Worm (Caenorhabditis elegans) whole organism, young adult: ENCODE data around the gene F54H12.5.
A peak's percentile ranks its signal among the peaks of the same experiment; 100 is the strongest.

Experiments used
- C06A6.2 ChIP-seq: fragments of 200-800 bp; sonication (Bioruptor generic); conservative IDR thresholded peaks from 2 replicates; pipeline ENCODE4 v1.3.6; 2022; ENCODE audit warnings: missing genetic modification characterization, missing compliant biosample characterization
- F33H1.4 ChIP-seq: fragments of 200-800 bp; sonication (Bioruptor generic); IDR thresholded peaks from 2 replicates; pipeline ENCODE4 v1.3.6; 2022; ENCODE audit warnings: missing genetic modification reagents, missing genetic modification characterization, missing compliant biosample characterization
- F37B4.10 ChIP-seq: fragments of 200-800 bp; sonication (Bioruptor generic); IDR thresholded peaks from 2 replicates; pipeline ENCODE4 v1.3.6; 2022; ENCODE audit warnings: missing genetic modification characterization, missing compliant biosample characterization
- F52B5.7 ChIP-seq: sonication (generic microtip); optimal IDR thresholded peaks from 2 replicates; lab custom pipeline; 2016; ENCODE audit warnings: mild to moderate bottlenecking, missing genetic modification characterization, missing compliant biosample characterization
- F57C9.4 ChIP-seq: sonication (generic microtip); optimal IDR thresholded peaks from 2 replicates; lab custom pipeline; 2017; ENCODE audit warnings: mild to moderate bottlenecking, missing genetic modification characterization, missing compliant biosample characterization
- T07F8.4 ChIP-seq: sonication (generic microtip); optimal IDR thresholded peaks from 2 replicates; lab custom pipeline; 2016; ENCODE audit warnings: mild to moderate bottlenecking, missing genetic modification characterization, moderate library complexity, missing compliant biosample characterization
- Y56A3A.18 ChIP-seq: fragments of 200-800 bp; sonication (Bioruptor generic); IDR thresholded peaks from 2 replicates; pipeline ENCODE4 v1.3.6; 2022; ENCODE audit warnings: missing genetic modification reagents, missing genetic modification characterization, missing compliant biosample characterization
- Y95B8A.8 ChIP-seq: fragments of 200-800 bp; sonication (Bioruptor generic); IDR thresholded peaks from 2 replicates; pipeline ENCODE4 v1.3.6; 2022; ENCODE audit warnings: missing genetic modification reagents, missing genetic modification characterization, missing compliant biosample characterization
- ZK185.1 ChIP-seq: sonication (generic microtip); optimal IDR thresholded peaks from 2 replicates; lab custom pipeline; 2016; ENCODE audit warnings: mild to moderate bottlenecking, missing genetic modification characterization, missing compliant biosample characterization; ENCODE audit not compliant: poor library complexity, severe bottlenecking
- attf-5 ChIP-seq: fragments of 200-800 bp; sonication (Bioruptor generic); optimal IDR thresholded peaks from 2 replicates; lab custom pipeline; 2018; ENCODE audit warnings: mild to moderate bottlenecking, missing genetic modification characterization, missing compliant biosample characterization
- ccch-3 ChIP-seq: fragments of 200-800 bp; sonication (Bioruptor generic); optimal IDR thresholded peaks from 2 replicates; lab custom pipeline; 2018; ENCODE audit warnings: mild to moderate bottlenecking, missing genetic modification characterization, missing compliant biosample characterization
- cebp-1 ChIP-seq, 2 experiments: fragments of 200-800 bp in 1 of 2; sonication (Bioruptor generic) in 1 of 2; sonication (generic microtip) in 1 of 2; IDR thresholded peaks in 1 of 2; optimal IDR thresholded peaks in 1 of 2; 2 replicates each; pipeline versions ENCODE4 v1.3.6 to Lab custom; 2017 to 2022; ENCODE audit warnings: missing compliant biosample characterization in 2 of 2, missing genetic modification characterization in 2 of 2, mild to moderate bottlenecking in 1 of 2, missing genetic modification reagents in 1 of 2, moderate library complexity in 1 of 2
- chd-7 ChIP-seq: sonication (generic microtip); optimal IDR thresholded peaks from 2 replicates; lab custom pipeline; 2016; ENCODE audit warnings: mild to moderate bottlenecking, missing genetic modification characterization, moderate library complexity, missing compliant biosample characterization
- dpff-1 ChIP-seq: sonication (generic microtip); optimal IDR thresholded peaks from 2 replicates; lab custom pipeline; 2017; ENCODE audit warnings: mild to moderate bottlenecking, missing genetic modification characterization, missing compliant biosample characterization
- dpl-1 ChIP-seq: fragments of 150-350 bp; optimal IDR thresholded peaks from 2 replicates; lab custom pipeline; 2014; ENCODE audit warnings: missing biosample characterization, missing genetic modification reagents, missing genetic modification characterization
- egl-18 ChIP-seq: fragments of 200-800 bp; sonication (Bioruptor generic); IDR thresholded peaks from 2 replicates; pipeline ENCODE4 v1.3.6; 2022; ENCODE audit warnings: missing genetic modification reagents, missing genetic modification characterization, missing compliant biosample characterization
- egl-44 ChIP-seq: fragments of 200-800 bp; sonication (Bioruptor generic); IDR thresholded peaks from 2 replicates; pipeline ENCODE4 v1.3.6; 2022; ENCODE audit warnings: missing genetic modification reagents, missing genetic modification characterization, missing compliant biosample characterization
- egrh-3 ChIP-seq: fragments of 200-800 bp; sonication (Bioruptor generic); IDR thresholded peaks from 2 replicates; pipeline ENCODE4 v1.3.6; 2022; ENCODE audit warnings: missing genetic modification reagents, missing genetic modification characterization, missing compliant biosample characterization
- ets-4 ChIP-seq: fragments of 200-800 bp; sonication (Bioruptor generic); optimal IDR thresholded peaks from 2 replicates; lab custom pipeline; 2018; ENCODE audit warnings: mild to moderate bottlenecking, missing genetic modification characterization, missing compliant biosample characterization
- hlh-12 ChIP-seq: sonication (generic microtip); optimal IDR thresholded peaks from 2 replicates; lab custom pipeline; 2016; ENCODE audit warnings: missing genetic modification characterization, missing compliant biosample characterization
- hmg-1.2 ChIP-seq: fragments of 200-800 bp; sonication (Bioruptor generic); IDR thresholded peaks from 2 replicates; pipeline ENCODE4 v1.3.6; 2022; ENCODE audit warnings: missing genetic modification reagents, missing genetic modification characterization, missing compliant biosample characterization
- hmg-20 ChIP-seq: fragments of 200-800 bp; sonication (Bioruptor generic); IDR thresholded peaks from 2 replicates; pipeline ENCODE4 v1.3.6; 2022; ENCODE audit warnings: missing genetic modification reagents, missing genetic modification characterization, missing compliant biosample characterization
- lin-35 ChIP-seq, 3 experiments: fragments of 150-350 bp in 2 of 3; sonication (generic microtip) in 1 of 3; optimal IDR thresholded peaks; 2 replicates each; lab custom pipeline; 2014 to 2018; ENCODE audit warnings: missing biosample characterization in 3 of 3, missing genetic modification characterization in 3 of 3, missing genetic modification reagents in 3 of 3
- lin-54 ChIP-seq: fragments of 200-800 bp; sonication (Bioruptor generic); optimal IDR thresholded peaks from 2 replicates; lab custom pipeline; 2018; ENCODE audit warnings: mild to moderate bottlenecking, missing genetic modification characterization, missing compliant biosample characterization
- lir-1 ChIP-seq: fragments of 200-800 bp; sonication (Bioruptor generic); conservative IDR thresholded peaks from 2 replicates; pipeline ENCODE4 v1.3.6; 2022; ENCODE audit warnings: missing genetic modification reagents, missing genetic modification characterization, missing compliant biosample characterization
- lsl-1 ChIP-seq: fragments of 200-800 bp; sonication (Bioruptor generic); optimal IDR thresholded peaks from 2 replicates; lab custom pipeline; 2018; ENCODE audit warnings: mild to moderate bottlenecking, missing genetic modification characterization, moderate library complexity, missing compliant biosample characterization
- madf-6 ChIP-seq: fragments of 200-800 bp; sonication (Bioruptor generic); IDR thresholded peaks from 2 replicates; pipeline ENCODE4 v1.3.6; 2022; ENCODE audit warnings: missing genetic modification reagents, missing genetic modification characterization, missing compliant biosample characterization
- madf-8 ChIP-seq: fragments of 200-800 bp; sonication (Bioruptor generic); conservative IDR thresholded peaks from 2 replicates; pipeline ENCODE4 v1.3.6; 2022; ENCODE audit warnings: missing genetic modification reagents, missing genetic modification characterization, missing compliant biosample characterization
- mcd-1 ChIP-seq: fragments of 200-800 bp; sonication (Bioruptor generic); IDR thresholded peaks from 2 replicates; pipeline ENCODE4 v1.3.6; 2022; ENCODE audit warnings: missing genetic modification reagents, missing genetic modification characterization, missing compliant biosample characterization
- nfya-1 ChIP-seq: sonication (generic microtip); optimal IDR thresholded peaks from 2 replicates; lab custom pipeline; 2017; ENCODE audit warnings: antibody characterized with exemption, missing compliant biosample characterization, missing genetic modification characterization, borderline replicate concordance; ENCODE audit not compliant: insufficient read depth
- nfyb-1 ChIP-seq: fragments of 200-800 bp; sonication (Bioruptor generic); IDR thresholded peaks from 2 replicates; pipeline ENCODE4 v1.3.6; 2022; ENCODE audit warnings: missing genetic modification reagents, missing genetic modification characterization, missing compliant biosample characterization
- rcor-1 ChIP-seq: fragments of 200-800 bp; sonication (Bioruptor generic); IDR thresholded peaks from 2 replicates; pipeline ENCODE4 v1.3.6; 2022; ENCODE audit warnings: missing genetic modification reagents, missing genetic modification characterization, missing compliant biosample characterization
- rec-8 ChIP-seq, 2 experiments: sonication (generic microtip); optimal IDR thresholded peaks; 2 replicates each; lab custom pipeline; 2016; ENCODE audit warnings: mild to moderate bottlenecking in 2 of 2, missing genetic modification characterization in 2 of 2, missing genetic modification reagents in 2 of 2, missing genotype in 2 of 2, missing biosample characterization in 1 of 2, missing compliant biosample characterization in 1 of 2, moderate library complexity in 1 of 2
- snpc-1.3 ChIP-seq: sonication (generic microtip); optimal IDR thresholded peaks from 2 replicates; lab custom pipeline; 2017; ENCODE audit warnings: missing genetic modification characterization, mild to moderate bottlenecking, missing compliant biosample characterization, antibody characterized with exemption, moderate library complexity, missing genotype, missing genetic modification reagents; ENCODE audit not compliant: insufficient read depth
- snpc-3.4 ChIP-seq: sonication (generic microtip); optimal IDR thresholded peaks from 2 replicates; lab custom pipeline; 2017; ENCODE audit warnings: missing genetic modification characterization, mild to moderate bottlenecking, missing compliant biosample characterization, antibody characterized with exemption, moderate library complexity, missing genotype, missing genetic modification reagents
- tlf-1 ChIP-seq: fragments of 200-800 bp; sonication (Bioruptor generic); optimal IDR thresholded peaks from 2 replicates; lab custom pipeline; 2018; ENCODE audit warnings: mild to moderate bottlenecking, missing genetic modification characterization, missing compliant biosample characterization
- unc-130 ChIP-seq: sonication (generic microtip); optimal IDR thresholded peaks from 2 replicates; lab custom pipeline; 2016; ENCODE audit warnings: missing genetic modification reagents, missing genetic modification characterization, missing compliant biosample characterization
- unc-62 ChIP-seq: fragments of 150-350 bp; optimal IDR thresholded peaks from 2 replicates; lab custom pipeline; 2014; ENCODE audit warnings: missing biosample characterization, missing genetic modification reagents, missing genetic modification characterization
- xnd-1 ChIP-seq: sonication (generic microtip); optimal IDR thresholded peaks from 2 replicates; lab custom pipeline; 2016; ENCODE audit warnings: missing genotype, missing genetic modification reagents, missing genetic modification characterization, missing compliant biosample characterization
- ztf-18 ChIP-seq: sonication (generic microtip); optimal IDR thresholded peaks from 2 replicates; lab custom pipeline; 2016; ENCODE audit warnings: missing genotype, mild to moderate bottlenecking, missing genetic modification characterization, missing compliant biosample characterization
- ztf-25 ChIP-seq: fragments of 200-800 bp; sonication (Bioruptor generic); IDR thresholded peaks from 2 replicates; pipeline ENCODE4 v1.3.6; 2022; ENCODE audit warnings: missing genetic modification reagents, missing genetic modification characterization, missing compliant biosample characterization
- ztf-26 ChIP-seq: sonication (generic microtip); optimal IDR thresholded peaks from 2 replicates; lab custom pipeline; 2017; ENCODE audit warnings: missing genetic modification characterization, missing compliant biosample characterization
- ztf-3 ChIP-seq: fragments of 200-800 bp; sonication (Bioruptor generic); optimal IDR thresholded peaks from 2 replicates; lab custom pipeline; 2018; ENCODE audit warnings: mild to moderate bottlenecking, missing genetic modification characterization, missing compliant biosample characterization
- ztf-6 ChIP-seq: fragments of 200-800 bp; sonication (Bioruptor generic); IDR thresholded peaks from 2 replicates; pipeline ENCODE4 v1.3.6; 2022; ENCODE audit warnings: missing genetic modification reagents, missing genetic modification characterization, missing compliant biosample characterization

Gene F54H12.5

DNA sequence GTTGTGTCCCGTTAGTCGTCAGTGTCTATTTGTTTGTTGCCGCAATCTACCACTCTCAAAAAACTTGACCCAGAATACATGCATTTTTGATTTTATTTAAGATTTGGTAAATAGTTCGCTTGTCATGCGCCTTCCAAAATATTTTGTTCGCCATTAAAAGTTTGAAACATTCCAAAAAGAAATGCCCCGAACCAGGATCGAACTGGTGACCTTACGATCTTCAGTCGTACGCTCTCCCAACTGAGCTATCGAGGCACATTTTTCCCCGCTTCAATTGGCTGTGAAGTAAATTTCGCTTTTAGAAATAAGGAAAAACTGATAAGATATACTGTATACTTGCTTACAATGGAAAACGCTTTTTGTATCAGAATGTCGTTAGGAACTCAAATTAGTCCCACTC is 6.3 kb upstream of the F54H12.5 start (continued):
- TF ChIP-seq F37B4.10 (GFP tag; lab: Robert Waterston, UW) = no peak
- 0 out of 2 replicates have a peak, but pooled peaks have one; percentile 20 for TF ChIP-seq rcor-1 (GFP tag; lab: Robert Waterston, UW)
- TF ChIP-seq hmg-1.2 (GFP tag; lab: Robert Waterston, UW) = no peak
- no peak for TF ChIP-seq unc-62 (GFP tag; lab: Kevin White, UChicago)
- no peak for TF ChIP-seq ccch-3 (GFP tag; lab: Kevin White, UChicago)
- no peak for TF ChIP-seq snpc-1.3 (tag; lab: Kevin White, UChicago)
- no peak for TF ChIP-seq C06A6.2 (GFP tag; lab: Robert Waterston, UW)
- no peak for TF ChIP-seq cebp-1 (GFP tag; IDR thresholded peaks at IDR 0.05; lab: Robert Waterston, UW)
- TF ChIP-seq cebp-1 (tag; optimal IDR thresholded peaks at IDR 0.05; lab: Kevin White, UChicago) = peak; percentile 9
- no peak for TF ChIP-seq nfyb-1 (GFP tag; lab: Robert Waterston, UW)

DNA sequence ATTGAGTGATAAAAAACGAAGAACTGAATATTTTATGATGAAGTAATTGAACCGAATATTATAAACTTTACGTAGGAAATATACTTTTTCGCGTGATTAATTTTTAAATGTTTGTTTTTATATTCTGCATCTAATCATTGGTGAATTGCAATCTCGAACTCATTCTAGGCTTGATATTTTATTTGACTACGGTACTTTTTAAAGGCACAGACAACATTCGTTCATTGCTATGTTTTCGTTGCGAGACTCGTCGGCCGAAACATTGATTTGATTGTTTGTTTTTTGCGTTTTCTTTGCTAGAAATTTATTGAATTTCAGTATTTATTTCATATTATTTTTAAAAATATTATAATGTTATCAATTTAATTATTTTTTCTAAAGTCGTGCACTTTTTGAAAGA is 5.8 kb upstream of the F54H12.5 start, which contains the start of gene C06G4.4:
TSS of gene C06G4.4 (minus strand) at position 36 of the 400 bp plus-strand sequence.
- TF ChIP-seq lir-1 (no peak), nfya-1 (tag; lab: Kevin White, UChicago) (no peak), egl-44 (no peak), madf-6 (peak; percentile 81), dpl-1 (GFP tag; lab: Kevin White, UChicago) (peak; percentile 2), hmg-20 (GFP tag; lab: Robert Waterston, UW) (no peak), F33H1.4 (GFP tag; lab: Robert Waterston, UW) (peak; percentile 45; the same call in 1 of the 2 replicates), F57C9.4 (tag; lab: Kevin White, UChicago) (no peak), ztf-6 (GFP tag; lab: Robert Waterston, UW) (no peak), unc-130 (GFP tag; lab: Kevin White, UChicago) (no peak), lsl-1 (GFP tag; lab: Kevin White, UChicago) (peak; percentile 70), xnd-1 (peak; percentile 29), ztf-18 (no peak), madf-8 (GFP tag; lab: Robert Waterston, UW) (peak; percentile 77), chd-7 (tag; lab: Kevin White, UChicago) (no peak), lin-35 (GFP tag; optimal IDR thresholded peaks at IDR 0.05; lab: Kevin White, UChicago) (peak in 1 of 3 experiments; percentile 10), T07F8.4 (tag; lab: Kevin White, UChicago) (no peak), hlh-12 (tag; lab: Kevin White, UChicago) (no peak), ztf-3 (GFP tag; lab: Kevin White, UChicago) (no peak), ZK185.1 (tag; lab: Kevin White, UChicago) (no peak), lin-54 (GFP tag; lab: Kevin White, UChicago) (no peak)

DNA sequence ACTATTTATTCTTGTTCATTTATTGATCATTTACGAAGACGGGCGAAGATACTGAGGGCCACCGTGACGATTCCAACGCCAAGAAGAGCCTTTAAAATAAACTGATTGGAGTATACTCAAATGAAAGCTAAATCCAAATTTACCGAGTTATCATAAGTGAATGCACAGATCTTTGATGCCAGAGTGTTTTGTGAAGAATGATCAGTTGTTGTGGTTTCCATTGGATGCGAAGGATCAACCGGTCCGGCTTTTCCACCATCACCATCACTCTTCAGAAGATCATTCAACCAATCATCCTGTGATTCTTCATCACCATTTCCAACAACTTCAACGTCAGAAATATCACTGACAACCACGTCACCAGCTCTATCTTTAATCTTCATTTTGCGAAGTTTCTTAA is 5.3 kb upstream of the F54H12.5 start:
- TF ChIP-seq cebp-1 (GFP tag; IDR thresholded peaks at IDR 0.05; lab: Robert Waterston, UW) = 0 out of 2 replicates have a peak, but pooled peaks have one; percentile 43
- peak; percentile 49 for TF ChIP-seq cebp-1 (tag; optimal IDR thresholded peaks at IDR 0.05; lab: Kevin White, UChicago)
- TF ChIP-seq mcd-1 (GFP tag; lab: Robert Waterston, UW) = no peak
- peak; percentile 63; the same call in 1 of the 2 replicates for TF ChIP-seq Y95B8A.8 (GFP tag; lab: Robert Waterston, UW)
- peak; percentile 29; the same call in 1 of the 2 replicates for TF ChIP-seq Y56A3A.18 (GFP tag; lab: Robert Waterston, UW)
- TF ChIP-seq ets-4 (GFP tag; lab: Kevin White, UChicago) = no peak
- no peak for TF ChIP-seq dpff-1 (tag; lab: Kevin White, UChicago)
- no peak for TF ChIP-seq attf-5 (GFP tag; lab: Kevin White, UChicago)
- peak; percentile 63 for TF ChIP-seq nfyb-1 (GFP tag; lab: Robert Waterston, UW)
- TF ChIP-seq ztf-26 (tag; lab: Kevin White, UChicago) = no peak
- TF ChIP-seq hmg-20 (GFP tag; lab: Robert Waterston, UW) = no peak
- TF ChIP-seq lin-54 (GFP tag; lab: Kevin White, UChicago) = peak; percentile 15
- peak; percentile 10 for TF ChIP-seq snpc-3.4 (tag; lab: Kevin White, UChicago)
- TF ChIP-seq lin-35 (GFP tag; optimal IDR thresholded peaks at IDR 0.05; lab: Kevin White, UChicago) = no peak
- TF ChIP-seq egrh-3 = no peak
- no peak for TF ChIP-seq ztf-25 (GFP tag; lab: Robert Waterston, UW)
- peak; percentile 79 for TF ChIP-seq F52B5.7 (tag; lab: Kevin White, UChicago)
- no peak for TF ChIP-seq egl-18 (GFP tag; lab: Robert Waterston, UW)
- TF ChIP-seq tlf-1 (GFP tag; lab: Kevin White, UChicago) = peak; percentile 27
- TF ChIP-seq rec-8 (tag; optimal IDR thresholded peaks at IDR 0.05; lab: Kevin White, UChicago) = no peak
